Fruit fly (Drosophila melanogaster): ENCODE data around the gene CG45065.

CG45065 gene

DNA sequence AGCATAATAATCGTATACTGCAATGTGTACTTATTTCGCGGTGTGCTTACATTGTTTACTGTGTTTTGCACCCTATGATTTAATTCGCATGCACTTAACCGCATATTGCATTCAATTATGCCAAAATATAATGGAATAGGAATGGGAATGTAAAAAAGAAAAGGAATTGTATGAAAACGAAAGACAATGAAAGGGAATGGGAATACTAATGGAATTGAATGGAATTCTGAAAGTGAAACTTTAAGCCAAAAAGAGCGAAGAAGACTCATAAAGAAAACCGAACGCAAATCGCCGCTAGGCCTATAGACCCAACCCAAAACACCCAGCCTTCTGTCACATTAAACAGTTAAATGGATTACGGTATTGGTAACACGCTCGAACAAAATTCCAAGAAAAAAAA is 11.5 kb upstream of the CG45065 start:
- TF ChIP-seq CG13204 (GFP tag; optimal IDR thresholded peaks at IDR 0.05): no peak
- TF ChIP-seq CG12605 (GFP tag; IDR thresholded peaks at IDR 0.05): no peak
- no peak for TF ChIP-seq CG8159 (tag; optimal IDR thresholded peaks at IDR 0.05)
- TF ChIP-seq gl (tag; optimal IDR thresholded peaks at IDR 0.05): no peak
- no peak for TF ChIP-seq CG32121 (GFP tag; IDR thresholded peaks at IDR 0.05)
- TF ChIP-seq rn (GFP tag; IDR thresholded peaks at IDR 0.05): no peak
- TF ChIP-seq CG14655 (GFP tag; optimal IDR thresholded peaks at IDR 0.05): no peak
- no peak for TF ChIP-seq CG9948 (tag; optimal IDR thresholded peaks at IDR 0.05)
- no peak for TF ChIP-seq CG10348 (GFP tag; IDR thresholded peaks at IDR 0.05)
- TF ChIP-seq fd96Ca (GFP tag; IDR thresholded peaks at IDR 0.05): no peak
- no peak for TF ChIP-seq CG34367 (tag; optimal IDR thresholded peaks at IDR 0.05)
- no peak for TF ChIP-seq Ets98B (GFP tag; IDR thresholded peaks at IDR 0.05)
- TF ChIP-seq CG17806 (tag; optimal IDR thresholded peaks at IDR 0.05): no peak
- TF ChIP-seq D1 (tag; optimal IDR thresholded peaks at IDR 0.05): no peak
- no peak for TF ChIP-seq Pif1B (GFP tag; optimal IDR thresholded peaks at IDR 0.05)
- TF ChIP-seq Pif1A (GFP tag; optimal IDR thresholded peaks at IDR 0.05): no peak
- no peak for TF ChIP-seq CG15710 (tag; optimal IDR thresholded peaks at IDR 0.05)

DNA sequence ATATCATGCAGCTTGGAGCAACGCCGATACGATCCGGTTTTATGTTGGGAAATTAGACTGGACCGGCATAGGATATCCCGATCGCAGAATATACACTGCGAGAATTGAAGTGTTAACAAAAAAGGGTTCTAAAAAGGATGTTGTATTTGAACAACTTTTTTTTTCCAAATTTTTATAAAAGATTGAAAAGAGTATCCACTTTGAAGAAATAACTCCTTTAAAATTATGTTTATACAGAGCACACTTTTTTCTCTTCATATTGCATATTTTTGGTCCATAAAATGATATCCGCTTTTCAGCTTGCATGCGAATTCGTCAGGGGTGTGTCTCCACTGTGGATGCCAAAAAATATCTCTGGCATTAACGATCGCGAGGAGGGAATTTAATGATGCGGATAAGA is 9.9 kb upstream of the CG45065 start:
- TF ChIP-seq EcR (GFP tag; optimal IDR thresholded peaks at IDR 0.05): no peak
- no peak for TF ChIP-seq CG17806 (tag; optimal IDR thresholded peaks at IDR 0.05)
- peak; percentile 8 for TF ChIP-seq CG14655 (GFP tag; optimal IDR thresholded peaks at IDR 0.05)
- peak; percentile 42 for TF ChIP-seq CG8159 (tag; optimal IDR thresholded peaks at IDR 0.05)
- TF ChIP-seq rn (GFP tag; IDR thresholded peaks at IDR 0.05): 0 out of 2 replicates have a peak, but pooled peaks have one; percentile 19
- no peak for TF ChIP-seq gl (tag; optimal IDR thresholded peaks at IDR 0.05)
- no peak for TF ChIP-seq Snoo (tag; optimal IDR thresholded peaks at IDR 0.05)
- TF ChIP-seq CG13204 (GFP tag; optimal IDR thresholded peaks at IDR 0.05): no peak
- TF ChIP-seq Ets98B (GFP tag; IDR thresholded peaks at IDR 0.05): peak; percentile 16; the same call in 1 of the 2 replicates
- 0 out of 2 replicates have a peak, but pooled peaks have one; percentile 20 for TF ChIP-seq CG32121 (GFP tag; IDR thresholded peaks at IDR 0.05)
- no peak for TF ChIP-seq CG12605 (GFP tag; IDR thresholded peaks at IDR 0.05)
- TF ChIP-seq Pif1A (GFP tag; optimal IDR thresholded peaks at IDR 0.05): peak; percentile 16
- peak; percentile 29 for TF ChIP-seq CG8301 (tag; optimal IDR thresholded peaks at IDR 0.05)
- peak; percentile 56; the same call in 2 of the 3 replicates for TF ChIP-seq CG4496 (GFP tag; IDR thresholded peaks at IDR 0.05)

DNA sequence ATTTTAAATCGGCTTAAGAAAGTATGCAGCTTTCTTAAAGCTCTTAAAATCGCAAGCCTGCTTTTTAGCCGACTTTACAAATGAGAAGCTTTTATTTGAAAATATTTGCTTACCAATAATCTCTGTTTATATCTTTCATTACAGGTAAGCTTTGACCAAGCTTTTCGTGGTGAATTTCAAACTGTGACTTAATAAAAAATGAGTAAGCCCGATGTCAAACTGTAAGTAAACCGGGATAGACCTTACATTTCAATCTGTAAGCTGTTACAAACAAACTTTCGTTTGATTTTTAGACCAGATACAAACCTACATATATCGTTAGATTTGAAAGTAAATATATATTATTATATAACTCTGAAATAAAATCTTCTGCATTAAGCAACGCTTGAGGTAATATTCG is 3.2 kb upstream of the CG45065 start:
- no peak for TF ChIP-seq CG32121 (GFP tag; IDR thresholded peaks at IDR 0.05)
- TF ChIP-seq Pif1A (GFP tag; optimal IDR thresholded peaks at IDR 0.05): no peak
- TF ChIP-seq CG8159 (tag; optimal IDR thresholded peaks at IDR 0.05): no peak
- TF ChIP-seq CG13204 (GFP tag; optimal IDR thresholded peaks at IDR 0.05): no peak
- TF ChIP-seq CG34367 (tag; optimal IDR thresholded peaks at IDR 0.05): no peak
- no peak for TF ChIP-seq D1 (tag; optimal IDR thresholded peaks at IDR 0.05)
- TF ChIP-seq EcR (GFP tag; optimal IDR thresholded peaks at IDR 0.05): no peak
- no peak for TF ChIP-seq gl (tag; optimal IDR thresholded peaks at IDR 0.05)
- no peak for TF ChIP-seq rn (GFP tag; IDR thresholded peaks at IDR 0.05)
- TF ChIP-seq CG4496 (GFP tag; IDR thresholded peaks at IDR 0.05): no peak
- no peak for TF ChIP-seq CG10348 (GFP tag; IDR thresholded peaks at IDR 0.05)

DNA sequence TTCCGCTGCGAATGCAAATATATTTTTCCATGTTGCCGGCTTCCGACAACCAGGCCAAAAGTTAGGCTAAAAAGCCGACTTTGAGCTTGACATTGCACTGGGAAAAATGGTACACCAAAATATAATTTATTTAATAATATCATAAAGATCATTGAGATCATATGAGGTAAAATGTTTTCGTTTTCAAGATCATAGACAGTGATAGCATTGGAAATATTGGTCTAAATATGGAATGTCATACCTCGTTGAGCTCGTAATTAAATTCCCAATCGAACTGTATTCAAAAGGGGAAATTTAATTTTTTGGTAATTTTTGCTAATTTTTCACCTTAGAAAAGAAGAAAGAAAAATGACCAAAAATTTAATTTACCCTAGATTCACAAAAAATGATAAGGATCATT is 1.6 kb upstream of the CG45065 start:
- TF ChIP-seq CG34367 (tag; optimal IDR thresholded peaks at IDR 0.05) (no peak), CG8301 (tag; optimal IDR thresholded peaks at IDR 0.05) (no peak), Snoo (tag; optimal IDR thresholded peaks at IDR 0.05) (no peak), CG17806 (tag; optimal IDR thresholded peaks at IDR 0.05) (no peak), CG13204 (GFP tag; optimal IDR thresholded peaks at IDR 0.05) (no peak), CG8159 (tag; optimal IDR thresholded peaks at IDR 0.05) (no peak), CG14655 (GFP tag; optimal IDR thresholded peaks at IDR 0.05) (no peak), Pif1B (GFP tag; optimal IDR thresholded peaks at IDR 0.05) (no peak), CG32121 (GFP tag; IDR thresholded peaks at IDR 0.05) (no peak), gl (tag; optimal IDR thresholded peaks at IDR 0.05) (no peak), Pif1A (GFP tag; optimal IDR thresholded peaks at IDR 0.05) (no peak), CG4496 (GFP tag; IDR thresholded peaks at IDR 0.05) (no peak), rn (GFP tag; IDR thresholded peaks at IDR 0.05) (no peak)

DNA sequence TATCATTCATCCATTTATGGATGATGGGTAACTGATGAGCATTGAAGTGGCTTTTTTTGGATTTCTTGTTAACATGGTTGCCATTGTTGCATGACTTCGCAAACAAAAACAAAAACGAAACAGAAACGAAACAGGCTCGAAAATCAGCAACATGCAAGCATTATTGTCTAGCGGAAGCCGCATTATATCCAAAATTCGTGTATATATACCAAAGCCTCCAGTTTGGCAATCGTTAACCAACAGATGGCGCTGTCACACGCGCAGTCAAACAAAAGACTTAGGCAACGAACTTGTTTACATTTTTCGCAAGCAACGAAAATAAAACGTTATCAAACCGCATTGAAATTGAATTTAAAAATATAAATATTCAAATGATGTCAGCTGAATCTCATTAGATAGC is 3.5 kb downstream of the CG45065 start:
- no peak for TF ChIP-seq D1 (tag; optimal IDR thresholded peaks at IDR 0.05)
- no peak for TF ChIP-seq CG32121 (GFP tag; IDR thresholded peaks at IDR 0.05)
- TF ChIP-seq EcR (GFP tag; optimal IDR thresholded peaks at IDR 0.05): no peak
- TF ChIP-seq CG34367 (tag; optimal IDR thresholded peaks at IDR 0.05): no peak
- TF ChIP-seq CG8301 (tag; optimal IDR thresholded peaks at IDR 0.05): no peak
- no peak for TF ChIP-seq CG14655 (GFP tag; optimal IDR thresholded peaks at IDR 0.05)
- TF ChIP-seq CG9948 (tag; optimal IDR thresholded peaks at IDR 0.05): no peak
- no peak for TF ChIP-seq gl (tag; optimal IDR thresholded peaks at IDR 0.05)
- TF ChIP-seq Pif1A (GFP tag; optimal IDR thresholded peaks at IDR 0.05): no peak
- TF ChIP-seq CG15710 (tag; optimal IDR thresholded peaks at IDR 0.05): no peak
- TF ChIP-seq CG13204 (GFP tag; optimal IDR thresholded peaks at IDR 0.05): no peak
- no peak for TF ChIP-seq rn (GFP tag; IDR thresholded peaks at IDR 0.05)
- no peak for TF ChIP-seq Pif1B (GFP tag; optimal IDR thresholded peaks at IDR 0.05)
- TF ChIP-seq CG12605 (GFP tag; IDR thresholded peaks at IDR 0.05): no peak
- no peak for TF ChIP-seq CG17806 (tag; optimal IDR thresholded peaks at IDR 0.05)
- TF ChIP-seq Ets98B (GFP tag; IDR thresholded peaks at IDR 0.05): no peak
- no peak for TF ChIP-seq fd96Ca (GFP tag; IDR thresholded peaks at IDR 0.05)
- no peak for TF ChIP-seq CG10348 (GFP tag; IDR thresholded peaks at IDR 0.05)
- no peak for TF ChIP-seq CG4496 (GFP tag; IDR thresholded peaks at IDR 0.05)
- TF ChIP-seq CG8159 (tag; optimal IDR thresholded peaks at IDR 0.05): no peak

DNA sequence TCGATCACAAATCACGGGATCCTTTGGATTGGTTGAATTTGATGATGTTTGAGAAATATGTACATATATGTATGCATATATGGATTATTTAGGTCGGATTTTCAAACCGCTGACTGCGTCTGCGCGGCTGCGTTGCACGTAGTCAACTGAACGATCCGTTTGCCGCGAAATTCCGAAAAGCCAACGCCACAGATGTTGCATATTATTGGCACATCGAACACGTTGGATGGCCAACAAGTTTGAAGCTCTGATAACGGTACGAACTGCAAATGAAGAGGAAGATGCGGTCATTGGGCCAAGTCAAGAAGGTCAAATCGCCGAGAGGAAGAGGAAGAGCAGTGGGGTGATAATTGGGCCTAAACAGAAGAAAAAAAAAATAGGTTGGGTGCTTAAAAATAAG is 11.4 kb downstream of the CG45065 start, which contains the start of gene CG9518:
Gene CG9518, minus strand, starts transcription at position 154 of the 400 bp plus-strand sequence.
- TF ChIP-seq CG4496 (GFP tag; IDR thresholded peaks at IDR 0.05): no peak
- peak; percentile 13 for TF ChIP-seq EcR (GFP tag; optimal IDR thresholded peaks at IDR 0.05)
- no peak for TF ChIP-seq D1 (tag; optimal IDR thresholded peaks at IDR 0.05)
- no peak for TF ChIP-seq CG10348 (GFP tag; IDR thresholded peaks at IDR 0.05)
- no peak for TF ChIP-seq CG8301 (tag; optimal IDR thresholded peaks at IDR 0.05)
- TF ChIP-seq CG9948 (tag; optimal IDR thresholded peaks at IDR 0.05): no peak

Measured in whole organism, pupa.